Fruit fly (Drosophila melanogaster) whole organism, embryonic: Measurements from ENCODE around the gene CG9628.

Experiments used
- Blimp-1 ChIP-seq: fragments of 200-800 bp; sonication (Bioruptor generic); optimal IDR thresholded peaks from 3 replicates; lab custom pipeline; 2018; ENCODE audit warnings: missing biosample characterization, missing genetic modification characterization, mild to moderate bottlenecking, moderate library complexity, missing genetic modification reagents
- CG10654 ChIP-seq: fragments of 200-800 bp; sonication (Bioruptor generic); optimal IDR thresholded peaks from 2 replicates; lab custom pipeline; 2016; ENCODE audit warnings: missing biosample characterization, missing genetic modification characterization
- CG10979 ChIP-seq: fragments of 200-800 bp; sonication (Bioruptor generic); optimal IDR thresholded peaks from 2 replicates; lab custom pipeline; 2018; ENCODE audit warnings: missing biosample characterization, mild to moderate bottlenecking, missing genetic modification characterization, moderate library complexity
- CG11398 ChIP-seq: fragments of 200-800 bp; sonication (Bioruptor generic); optimal IDR thresholded peaks from 2 replicates; lab custom pipeline; 2016; ENCODE audit warnings: missing biosample characterization, missing genetic modification characterization
- CG11723 ChIP-seq: fragments of 200-800 bp; sonication (Bioruptor generic); optimal IDR thresholded peaks from 2 replicates; lab custom pipeline; 2017; ENCODE audit warnings: missing biosample characterization, mild to moderate bottlenecking, missing genetic modification characterization
- CG12769 ChIP-seq: fragments of 200-800 bp; sonication (Bioruptor generic); optimal IDR thresholded peaks from 2 replicates; lab custom pipeline; 2019; ENCODE audit warnings: missing biosample characterization, mild to moderate bottlenecking, missing genetic modification characterization, moderate library complexity
- CG14441 ChIP-seq: fragments of 200-800 bp; sonication (Bioruptor generic); IDR thresholded peaks from 2 replicates; pipeline ENCODE4 v1.3.6; 2022; ENCODE audit warnings: missing biosample characterization, missing genetic modification characterization
- CG15514 ChIP-seq: fragments of 200-800 bp; sonication (Bioruptor generic); optimal IDR thresholded peaks from 3 replicates; lab custom pipeline; 2017; ENCODE audit warnings: missing biosample characterization, missing genetic modification characterization, mild to moderate bottlenecking, moderate library complexity, missing genetic modification reagents
- CG1602 ChIP-seq: fragments of 200-800 bp; sonication (Bioruptor generic); optimal IDR thresholded peaks from 3 replicates; lab custom pipeline; 2016; ENCODE audit warnings: missing biosample characterization, missing genetic modification characterization
- CG17385 ChIP-seq: fragments of 200-800 bp; sonication (Bioruptor generic); optimal IDR thresholded peaks from 3 replicates; lab custom pipeline; 2018; ENCODE audit warnings: missing biosample characterization, mild to moderate bottlenecking, missing genetic modification characterization
- CG1792 ChIP-seq: fragments of 200-800 bp; sonication (Bioruptor generic); optimal IDR thresholded peaks from 2 replicates; lab custom pipeline; 2016; ENCODE audit warnings: missing biosample characterization, missing genetic modification characterization
- CG2875 ChIP-seq: fragments of 200-800 bp; sonication (Bioruptor generic); optimal IDR thresholded peaks from 2 replicates; lab custom pipeline; 2017; ENCODE audit warnings: missing biosample characterization, mild to moderate bottlenecking, missing genetic modification characterization, missing genetic modification reagents
- CG33557 ChIP-seq: fragments of 200-800 bp; sonication (Bioruptor generic); optimal IDR thresholded peaks from 2 replicates; lab custom pipeline; 2019; ENCODE audit warnings: missing biosample characterization, mild to moderate bottlenecking, missing genetic modification characterization, moderate library complexity
- CG4360 ChIP-seq: fragments of 200-800 bp; sonication (Bioruptor generic); IDR thresholded peaks from 2 replicates; pipeline ENCODE4 v1.3.6; 2022; ENCODE audit warnings: missing biosample characterization, missing genetic modification characterization
- CG6689 ChIP-seq: fragments of 200-800 bp; sonication (Bioruptor generic); IDR thresholded peaks from 2 replicates; pipeline ENCODE4 v1.3.6; 2022; ENCODE audit warnings: missing biosample characterization, missing genetic modification characterization
- CG8281 ChIP-seq: fragments of 200-800 bp; sonication (Bioruptor generic); optimal IDR thresholded peaks from 2 replicates; lab custom pipeline; 2018; ENCODE audit warnings: missing biosample characterization, mild to moderate bottlenecking, missing genetic modification characterization, moderate library complexity
- CG8924 ChIP-seq: fragments of 200-800 bp; optimal IDR thresholded peaks from 3 replicates; lab custom pipeline; 2019; ENCODE audit warnings: missing biosample characterization, mild to moderate bottlenecking, missing genetic modification characterization, moderate library complexity
- CG9215 ChIP-seq: fragments of 200-800 bp; sonication (Bioruptor generic); IDR thresholded peaks from 2 replicates; pipeline ENCODE4 v1.3.6; 2022; ENCODE audit warnings: missing biosample characterization, missing genetic modification characterization
- CG9727 ChIP-seq: fragments of 200-800 bp; sonication (Bioruptor generic); optimal IDR thresholded peaks from 3 replicates; lab custom pipeline; 2017; ENCODE audit warnings: missing biosample characterization, mild to moderate bottlenecking, missing genetic modification characterization
- CHES-1-like ChIP-seq: fragments of 200-800 bp; sonication (Bioruptor generic); optimal IDR thresholded peaks from 2 replicates; lab custom pipeline; 2016; ENCODE audit warnings: missing biosample characterization, missing genetic modification characterization
- D19B ChIP-seq: fragments of 200-800 bp; sonication (Bioruptor generic); optimal IDR thresholded peaks from 2 replicates; lab custom pipeline; 2017; ENCODE audit warnings: missing biosample characterization, mild to moderate bottlenecking, missing genetic modification characterization
- Dfd ChIP-seq, 2 experiments: fragments of >200 bp; optimal IDR thresholded peaks; 2 replicates each; lab custom pipeline; 2017; ENCODE audit warnings: missing biosample characterization in 2 of 2, missing genetic modification characterization in 2 of 2
- Dip2 ChIP-seq: fragments of 200-800 bp; sonication (Bioruptor generic); IDR thresholded peaks from 2 replicates; pipeline ENCODE4 v1.3.6; 2022; ENCODE audit warnings: missing biosample characterization, missing genetic modification characterization
- Gsc ChIP-seq: fragments of 200-800 bp; sonication (Bioruptor generic); IDR thresholded peaks from 2 replicates; pipeline ENCODE4 v1.3.6; 2022; ENCODE audit warnings: missing biosample characterization, missing genetic modification characterization
- Hmx ChIP-seq: fragments of 200-800 bp; sonication (Bioruptor generic); optimal IDR thresholded peaks from 2 replicates; lab custom pipeline; 2016; ENCODE audit warnings: missing biosample characterization, missing genetic modification characterization
- NC2β ChIP-seq: fragments of 200-800 bp; sonication (Bioruptor generic); optimal IDR thresholded peaks from 2 replicates; lab custom pipeline; 2016; ENCODE audit warnings: missing biosample characterization, missing genetic modification characterization
- Oli ChIP-seq: fragments of 200-800 bp; sonication (Bioruptor generic); optimal IDR thresholded peaks from 2 replicates; lab custom pipeline; 2018; ENCODE audit warnings: missing biosample characterization, mild to moderate bottlenecking, missing genetic modification characterization, moderate library complexity
- Sox100B ChIP-seq: fragments of 200-800 bp; sonication (Bioruptor generic); optimal IDR thresholded peaks from 3 replicates; lab custom pipeline; 2018; ENCODE audit warnings: missing biosample characterization, mild to moderate bottlenecking, missing genetic modification characterization
- Spps ChIP-seq: fragments of 200-800 bp; sonication (Bioruptor generic); optimal IDR thresholded peaks from 2 replicates; lab custom pipeline; 2018; ENCODE audit warnings: missing biosample characterization, mild to moderate bottlenecking, missing genetic modification characterization
- ac ChIP-seq: fragments of 200-800 bp; sonication (Bioruptor generic); optimal IDR thresholded peaks from 3 replicates; lab custom pipeline; 2017; ENCODE audit warnings: missing biosample characterization, mild to moderate bottlenecking, missing genetic modification characterization
- al ChIP-seq: fragments of 200-800 bp; sonication (Bioruptor generic); IDR thresholded peaks from 2 replicates; pipeline ENCODE4 v1.3.6; 2022; ENCODE audit warnings: missing biosample characterization, missing genetic modification characterization
- chif ChIP-seq, 2 experiments: fragments of 200-800 bp; sonication (Bioruptor generic); optimal IDR thresholded peaks; 3 replicates each; lab custom pipeline; 2016; ENCODE audit warnings: missing biosample characterization in 2 of 2, missing genetic modification characterization in 2 of 2
- dmrt99B ChIP-seq: fragments of 200-800 bp; sonication (Bioruptor generic); optimal IDR thresholded peaks from 2 replicates; lab custom pipeline; 2018; ENCODE audit warnings: missing biosample characterization, mild to moderate bottlenecking, missing genetic modification characterization, moderate library complexity
- ems ChIP-seq: fragments of 200-800 bp; sonication (Bioruptor generic); optimal IDR thresholded peaks from 3 replicates; lab custom pipeline; 2016; ENCODE audit warnings: missing biosample characterization, missing genetic modification characterization
- inv ChIP-seq: fragments of 200-800 bp; sonication (Bioruptor generic); IDR thresholded peaks from 2 replicates; pipeline ENCODE4 v1.3.6; 2022; ENCODE audit warnings: missing biosample characterization, missing genetic modification characterization; ENCODE audit not compliant: partially characterized antibody
- jigr1 ChIP-seq: fragments of 200-800 bp; sonication (Bioruptor generic); IDR thresholded peaks from 3 replicates; pipeline ENCODE4 v1.3.6; 2022; ENCODE audit warnings: missing biosample characterization, missing genetic modification characterization
- jing ChIP-seq: fragments of 200-800 bp; sonication (Bioruptor generic); optimal IDR thresholded peaks from 2 replicates; lab custom pipeline; 2018; ENCODE audit warnings: missing biosample characterization, mild to moderate bottlenecking, missing genetic modification characterization
- jumu ChIP-seq: fragments of 200-800 bp; sonication (Bioruptor generic); optimal IDR thresholded peaks from 3 replicates; lab custom pipeline; 2016; ENCODE audit warnings: missing biosample characterization, missing genetic modification characterization
- ken ChIP-seq: fragments of 200-800 bp; sonication (Bioruptor generic); IDR thresholded peaks from 3 replicates; pipeline ENCODE4 v1.3.6; 2022; ENCODE audit warnings: missing biosample characterization, missing genetic modification characterization
- nerfin-1 ChIP-seq: fragments of 200-800 bp; sonication (Bioruptor generic); optimal IDR thresholded peaks from 3 replicates; lab custom pipeline; 2019; ENCODE audit warnings: missing biosample characterization, mild to moderate bottlenecking, missing genetic modification characterization, moderate library complexity
- nmo ChIP-seq: fragments of 200-800 bp; sonication (Bioruptor generic); optimal IDR thresholded peaks from 2 replicates; lab custom pipeline; 2018; ENCODE audit warnings: missing biosample characterization, mild to moderate bottlenecking, missing genetic modification characterization, moderate library complexity
- pita ChIP-seq: fragments of 200-800 bp; sonication (Bioruptor generic); optimal IDR thresholded peaks from 2 replicates; lab custom pipeline; 2017; ENCODE audit warnings: missing biosample characterization, mild to moderate bottlenecking, missing genetic modification characterization
- ro ChIP-seq: fragments of 200-800 bp; sonication (Bioruptor generic); IDR thresholded peaks from 2 replicates; pipeline ENCODE4 v1.3.6; 2022; ENCODE audit warnings: missing biosample characterization, missing genetic modification characterization
- row ChIP-seq: fragments of 200-800 bp; sonication (Bioruptor generic); IDR thresholded peaks from 3 replicates; pipeline ENCODE4 v1.3.6; 2022; ENCODE audit warnings: missing biosample characterization, missing genetic modification characterization
- slbo ChIP-seq: fragments of 200-800 bp; sonication (Bioruptor generic); IDR thresholded peaks from 2 replicates; pipeline ENCODE4 v1.3.6; 2022; ENCODE audit warnings: missing biosample characterization, missing genetic modification characterization
- tll ChIP-seq, 2 experiments: fragments of 200-800 bp in 1 of 2; fragments of >200 bp in 1 of 2; sonication (Bioruptor generic) in 1 of 2; optimal IDR thresholded peaks; 2 replicates each; lab custom pipeline; 2017 to 2019; ENCODE audit warnings: missing biosample characterization in 2 of 2, missing genetic modification characterization in 2 of 2, mild to moderate bottlenecking in 1 of 2, moderate library complexity in 1 of 2
- vvl ChIP-seq: fragments of 200-800 bp; sonication (Bioruptor generic); IDR thresholded peaks from 2 replicates; pipeline ENCODE4 v1.3.6; 2022; ENCODE audit warnings: missing biosample characterization, missing genetic modification characterization
- yki ChIP-seq: fragments of >200 bp; optimal IDR thresholded peaks from 3 replicates; lab custom pipeline; 2018
- zfh1 ChIP-seq: fragments of 200-800 bp; sonication (Bioruptor generic); IDR thresholded peaks from 3 replicates; pipeline ENCODE4 v1.3.6; 2022; ENCODE audit warnings: missing biosample characterization, missing genetic modification characterization

The CG9628 gene

dm6 chr3L:14631964-14632758 is 9.6 kb downstream of the CG9628 start, which contains the start of the genes RecQ5 and dlp (continued):
- TF ChIP-seq slbo (GFP tag; lab: Robert Waterston, UW) (peak; percentile 91), Sox100B (GFP tag; lab: Kevin White, UChicago) (peak; percentile 82), yki (lab: Kevin White, UChicago) (no peak), zfh1 (GFP tag; lab: Robert Waterston, UW) (peak; percentile 60), CG33557 (peak; percentile 66), nerfin-1 (tag; lab: Kevin White, UChicago) (peak; percentile 69), CG11398 (GFP tag; lab: Kevin White, UChicago) (no peak), Hmx (GFP tag; lab: Kevin White, UChicago) (peak; percentile 23), CG12769 (tag; lab: Kevin White, UChicago) (peak; percentile 37), CG9215 (GFP tag; lab: Robert Waterston, UW) (no peak), ken (peak; percentile 81), CG17385 (GFP tag; lab: Kevin White, UChicago) (peak; percentile 71), inv (GFP tag; lab: Robert Waterston, UW) (peak; percentile 80), Spps (tag; lab: Kevin White, UChicago) (no peak), CG6689 (GFP tag; lab: Robert Waterston, UW) (peak; percentile 63), dmrt99B (tag; lab: Kevin White, UChicago) (peak; percentile 79), CG8924 (peak; percentile 85), CG1792 (GFP tag; lab: Kevin White, UChicago) (peak; percentile 50), jigr1 (GFP tag; lab: Robert Waterston, UW) (no peak), CG1602 (peak; percentile 84), Dip2 (GFP tag; lab: Robert Waterston, UW) (no peak), D19B (peak; percentile 46), al (GFP tag; lab: Robert Waterston, UW) (peak; percentile 38), row (peak; percentile 89), Oli (tag; lab: Kevin White, UChicago) (peak; percentile 72), Dfd (GFP tag; optimal IDR thresholded peaks at IDR 0.05; lab: Kevin White, UChicago) (no peak), ac (GFP tag; lab: Kevin White, UChicago) (no peak), CG15514 (GFP tag; lab: Kevin White, UChicago) (peak; percentile 55), CG10654 (GFP tag; lab: Kevin White, UChicago) (peak; percentile 71), jing (GFP tag; lab: Kevin White, UChicago) (peak; percentile 26), tll (GFP tag; optimal IDR thresholded peaks at IDR 0.05; lab: Kevin White, UChicago) (peak in 1 of 2 experiments; percentile 56), CG14441 (0 out of 2 replicates have a peak, but pooled peaks have one; percentile 56), CG2875 (GFP tag; lab: Kevin White, UChicago) (peak; percentile 7), CHES-1-like (GFP tag; lab: Kevin White, UChicago) (peak; percentile 55), NC2β (peak; percentile 55), Gsc (GFP tag; lab: Robert Waterston, UW) (no peak), ems (GFP tag; lab: Kevin White, UChicago) (peak; percentile 27), nmo (peak; percentile 88), CG8281 (peak; percentile 26), CG11723 (GFP tag; lab: Kevin White, UChicago) (peak; percentile 56), pita (no peak), CG9727 (GFP tag; lab: Kevin White, UChicago) (peak; percentile 89), vvl (peak; percentile 84), ro (no peak), CG10979 (tag; lab: Kevin White, UChicago) (peak; percentile 71), jumu (GFP tag; lab: Kevin White, UChicago) (peak; percentile 40), Blimp-1 (GFP tag; lab: Kevin White, UChicago) (peak; percentile 69), CG4360 (no peak), chif (GFP tag; optimal IDR thresholded peaks at IDR 0.05; lab: Kevin White, UChicago) (peak in 1 of 2 experiments; percentile 49)
